Worm (Caenorhabditis elegans): ENCODE data around the gene sur-7.

DNA sequence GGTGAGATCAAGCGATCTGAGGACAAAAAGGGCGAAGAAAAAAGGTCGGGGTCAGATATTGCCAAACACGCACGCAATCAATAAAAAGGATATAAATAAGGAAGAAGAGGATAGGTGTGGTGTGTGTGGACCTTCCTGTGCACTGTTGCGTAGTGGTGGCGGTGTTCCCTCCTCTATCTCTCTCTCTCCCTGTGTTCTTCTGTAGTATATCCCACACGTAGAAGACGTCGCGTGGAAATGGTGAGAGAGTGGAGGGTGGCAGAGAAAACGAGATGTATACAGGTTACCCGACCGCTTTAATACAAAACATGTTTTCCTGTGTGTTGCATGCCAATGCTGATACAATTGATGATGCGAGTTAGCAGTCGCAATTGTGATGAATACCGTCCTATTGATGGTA, 38.2 kb downstream of the sur-7 start:
- no peak for TF ChIP-seq R02D3.7 (tag; optimal IDR thresholded peaks at IDR 0.05)
- peak; percentile 14 for TF ChIP-seq nhr-21 (tag; optimal IDR thresholded peaks at IDR 0.05)
- TF ChIP-seq ztf-11 (tag; optimal IDR thresholded peaks at IDR 0.05) = no peak
- TF ChIP-seq nhr-77 (tag; optimal IDR thresholded peaks at IDR 0.05) = no peak
- TF ChIP-seq ZK546.5 (tag; optimal IDR thresholded peaks at IDR 0.05) = no peak
- TF ChIP-seq ama-1 (optimal IDR thresholded peaks at IDR 0.05) = no peak
- TF ChIP-seq alr-1 (tag; optimal IDR thresholded peaks at IDR 0.05) = no peak
- no peak for TF ChIP-seq snpc-4 (tag; optimal IDR thresholded peaks at IDR 0.05)
- TF ChIP-seq ceh-82 (tag; optimal IDR thresholded peaks at IDR 0.05) = no peak
- no peak for TF ChIP-seq nhr-12 (tag; optimal IDR thresholded peaks at IDR 0.05)
- no peak for TF ChIP-seq lsy-2 (tag; optimal IDR thresholded peaks at IDR 0.05)
- TF ChIP-seq mdl-1 (tag; optimal IDR thresholded peaks at IDR 0.05) = peak in 1 of 2 experiments; percentile 31
